Worm (Caenorhabditis elegans) whole organism, L4 larva: ENCODE measurements around the gene C07B5.8.

Experiments
- F49E8.2 ChIP-seq: sonication (generic microtip); optimal IDR thresholded peaks from 2 replicates; lab custom pipeline; 2016; ENCODE audit warnings: missing compliant biosample characterization, mild to moderate bottlenecking, missing genetic modification characterization, borderline replicate concordance
- R02D3.7 ChIP-seq: fragments of 150-350 bp; sonication (generic microtip); optimal IDR thresholded peaks from 3 replicates; lab custom pipeline; 2014; ENCODE audit warnings: missing biosample characterization, missing genetic modification characterization
- T20F7.1 ChIP-seq: fragments of 200-800 bp; sonication (Bioruptor generic); optimal IDR thresholded peaks from 2 replicates; lab custom pipeline; 2018; ENCODE audit warnings: mild to moderate bottlenecking, missing genetic modification characterization, missing compliant biosample characterization
- ceh-44 ChIP-seq: fragments of 200-800 bp; sonication (Bioruptor generic); IDR thresholded peaks from 2 replicates; pipeline ENCODE4 v1.3.6; 2022; ENCODE audit warnings: missing genetic modification reagents, missing genetic modification characterization, missing compliant biosample characterization
- ces-1 ChIP-seq: fragments of 150-350 bp; sonication (generic microtip); optimal IDR thresholded peaks from 4 replicates; lab custom pipeline; 2014; ENCODE audit warnings: missing biosample characterization, missing genetic modification reagents, missing genetic modification characterization
- dmd-6 ChIP-seq: fragments of 200-800 bp; sonication (Bioruptor generic); IDR thresholded peaks from 2 replicates; pipeline ENCODE4 v1.3.6; 2022; ENCODE audit warnings: missing genetic modification reagents, missing genetic modification characterization, missing compliant biosample characterization
- dpl-1 ChIP-seq: fragments of 150-350 bp; optimal IDR thresholded peaks from 2 replicates; lab custom pipeline; 2014; ENCODE audit warnings: missing biosample characterization, missing genetic modification reagents, missing genetic modification characterization
- egl-27 ChIP-seq: sonication (generic microtip); optimal IDR thresholded peaks from 3 replicates; lab custom pipeline; 2017; ENCODE audit warnings: missing biosample characterization, missing genetic modification reagents, missing genetic modification characterization
- fos-1 ChIP-seq: fragments of 150-350 bp; optimal IDR thresholded peaks from 2 replicates; lab custom pipeline; 2014; ENCODE audit warnings: missing biosample characterization, missing genetic modification characterization
- spr-3 ChIP-seq: fragments of 200-800 bp; sonication (Bioruptor generic); optimal IDR thresholded peaks from 2 replicates; lab custom pipeline; 2018; ENCODE audit warnings: mild to moderate bottlenecking, missing genetic modification characterization, missing compliant biosample characterization
- unc-39 ChIP-seq: sonication (generic microtip); optimal IDR thresholded peaks from 2 replicates; lab custom pipeline; 2017; ENCODE audit warnings: missing biosample characterization, missing genetic modification characterization
- unc-62 ChIP-seq, 3 experiments: fragments of 150-350 bp in 1 of 3; sonication (generic microtip); optimal IDR thresholded peaks in 2 of 3; peaks in 1 of 3; 1 replicate in 1 of 3; 2 replicates in 2 of 3; lab custom pipeline; 2014 to 2017; ENCODE audit warnings: missing biosample characterization in 3 of 3, missing genetic modification characterization in 3 of 3, missing genetic modification reagents in 3 of 3, missing genotype in 1 of 3
- zip-2 ChIP-seq: fragments of 150-350 bp; optimal IDR thresholded peaks from 2 replicates; lab custom pipeline; 2014; ENCODE audit warnings: missing biosample characterization, missing genetic modification characterization

DNA sequence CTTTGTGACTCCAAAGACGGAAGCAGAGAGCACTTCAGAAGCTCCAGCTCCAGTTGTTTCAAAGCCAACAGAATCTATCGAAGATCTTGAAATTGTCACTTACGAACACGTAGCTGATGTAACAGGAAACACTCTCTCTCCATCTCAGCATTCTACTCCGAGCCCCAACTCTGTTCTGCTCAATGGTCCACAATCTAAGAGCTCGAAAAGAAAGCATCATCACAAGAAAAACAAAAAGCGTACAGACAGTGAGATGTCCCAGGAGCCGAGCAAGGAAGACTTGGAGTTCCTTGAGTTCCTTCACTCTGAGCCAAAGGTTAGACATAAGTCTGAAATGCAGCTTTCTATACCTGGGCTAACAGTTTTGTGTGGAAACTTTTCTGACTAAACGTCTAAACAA lies 19.5 kb upstream of the C07B5.8 start:
- TF ChIP-seq T20F7.1 (GFP tag; lab: Kevin White, UChicago), result no peak
- TF ChIP-seq unc-39 (tag; lab: Kevin White, UChicago), result no peak
- no peak for TF ChIP-seq egl-27 (tag; lab: Kevin White, UChicago)
- no peak for TF ChIP-seq F49E8.2
- no peak for TF ChIP-seq dmd-6
- no peak for TF ChIP-seq ceh-44 (GFP tag; lab: Robert Waterston, UW)
- no peak for TF ChIP-seq zip-2
- no peak for TF ChIP-seq R02D3.7 (tag; lab: Kevin White, UChicago)
- no peak for TF ChIP-seq spr-3 (GFP tag; lab: Kevin White, UChicago)
- no peak for TF ChIP-seq unc-62 (GFP tag; optimal IDR thresholded peaks at IDR 0.05 in 1 of 2; lab: Kevin White, UChicago)
- TF ChIP-seq unc-62 (tag; optimal IDR thresholded peaks at IDR 0.05; lab: Kevin White, UChicago), result no peak
- TF ChIP-seq dpl-1 (GFP tag; lab: Kevin White, UChicago), result no peak
- TF ChIP-seq ces-1 (GFP tag; lab: Kevin White, UChicago), result no peak
- no peak for TF ChIP-seq fos-1 (tag; lab: Kevin White, UChicago)
